Fruit fly (Drosophila melanogaster) whole organism, embryonic: ENCODE data around the gene CG4291.

ENCODE experiments used
- Bdp1 ChIP-seq: fragments of 200-800 bp; sonication (Bioruptor generic); optimal IDR thresholded peaks from 3 replicates; lab custom pipeline; 2016; ENCODE audit warnings: missing biosample characterization, missing genetic modification characterization
- Bteb2 ChIP-seq: fragments of 200-800 bp; sonication (Bioruptor generic); optimal IDR thresholded peaks from 2 replicates; lab custom pipeline; 2016; ENCODE audit warnings: missing biosample characterization, missing genetic modification characterization
- CG11560 ChIP-seq: fragments of 200-800 bp; sonication (Bioruptor generic); IDR thresholded peaks from 3 replicates; pipeline ENCODE4 v1.3.6; 2022; ENCODE audit warnings: missing biosample characterization, missing genetic modification characterization
- CG14667 ChIP-seq: fragments of 200-800 bp; sonication (Bioruptor generic); IDR thresholded peaks from 2 replicates; pipeline ENCODE4 v1.3.6; 2022; ENCODE audit warnings: missing biosample characterization, missing genetic modification characterization
- CG15011 ChIP-seq: fragments of 200-800 bp; sonication (Bioruptor generic); optimal IDR thresholded peaks from 3 replicates; lab custom pipeline; 2018; ENCODE audit warnings: missing biosample characterization, mild to moderate bottlenecking, missing genetic modification characterization
- CG15269 ChIP-seq: fragments of 200-800 bp; sonication (Bioruptor generic); optimal IDR thresholded peaks from 2 replicates; lab custom pipeline; 2018; ENCODE audit warnings: missing biosample characterization, mild to moderate bottlenecking, missing genetic modification characterization, moderate library complexity
- CG1832 ChIP-seq: fragments of 200-800 bp; sonication (Bioruptor generic); optimal IDR thresholded peaks from 2 replicates; lab custom pipeline; 2017; ENCODE audit warnings: missing biosample characterization, mild to moderate bottlenecking, missing genetic modification characterization, inconsistent platforms
- CG4360 ChIP-seq: fragments of 200-800 bp; sonication (Bioruptor generic); IDR thresholded peaks from 2 replicates; pipeline ENCODE4 v1.3.6; 2022; ENCODE audit warnings: missing biosample characterization, missing genetic modification characterization
- CG6791 ChIP-seq: fragments of 200-800 bp; sonication (Bioruptor generic); IDR thresholded peaks from 3 replicates; pipeline ENCODE4 v1.3.6; 2022; ENCODE audit warnings: missing biosample characterization, missing genetic modification characterization; ENCODE audit not compliant: partially characterized antibody
- CG6813 ChIP-seq: fragments of 200-800 bp; sonication (Bioruptor generic); optimal IDR thresholded peaks from 2 replicates; lab custom pipeline; 2017; ENCODE audit warnings: missing biosample characterization, missing genetic modification characterization, mild to moderate bottlenecking, moderate library complexity, missing genetic modification reagents
- D ChIP-seq, 2 experiments: fragments of 200-800 bp in 1 of 2; fragments of >200 bp in 1 of 2; sonication (Bioruptor generic) in 1 of 2; optimal IDR thresholded peaks; 2 replicates in 1 of 2; 3 replicates in 1 of 2; lab custom pipeline; 2017; ENCODE audit warnings: mild to moderate bottlenecking in 1 of 2, missing biosample characterization in 1 of 2, missing genetic modification characterization in 1 of 2, missing genetic modification reagents in 1 of 2
- Dp ChIP-seq: fragments of 200-800 bp; sonication (Bioruptor generic); optimal IDR thresholded peaks from 2 replicates; lab custom pipeline; 2018; ENCODE audit warnings: missing biosample characterization, mild to moderate bottlenecking, missing genetic modification characterization, moderate library complexity
- Ets65A ChIP-seq: fragments of 200-800 bp; sonication (Bioruptor generic); peaks from one replicate; lab custom pipeline; 2016; ENCODE audit warnings: missing biosample characterization, missing genetic modification characterization
- Fer1 ChIP-seq: fragments of 200-800 bp; sonication (Bioruptor generic); optimal IDR thresholded peaks from 2 replicates; lab custom pipeline; 2017; ENCODE audit warnings: missing biosample characterization, mild to moderate bottlenecking, missing genetic modification characterization
- Fer2 ChIP-seq: fragments of 200-800 bp; sonication (Bioruptor generic); optimal IDR thresholded peaks from 2 replicates; lab custom pipeline; 2018; ENCODE audit warnings: missing biosample characterization, mild to moderate bottlenecking, missing genetic modification characterization, moderate library complexity
- Hey ChIP-seq: fragments of 200-800 bp; sonication (Bioruptor generic); optimal IDR thresholded peaks from 3 replicates; lab custom pipeline; 2018; ENCODE audit warnings: missing biosample characterization, mild to moderate bottlenecking, missing genetic modification characterization
- Hr51 ChIP-seq, 2 experiments: fragments of 200-800 bp; sonication (Bioruptor generic); optimal IDR thresholded peaks; 2 replicates in 1 of 2; 3 replicates in 1 of 2; lab custom pipeline; 2016 to 2018; ENCODE audit warnings: missing biosample characterization in 2 of 2, missing genetic modification characterization in 2 of 2, mild to moderate bottlenecking in 1 of 2, moderate library complexity in 1 of 2
- Lhr ChIP-seq: fragments of 200-800 bp; sonication (Bioruptor generic); optimal IDR thresholded peaks from 3 replicates; lab custom pipeline; 2017; ENCODE audit warnings: mild to moderate bottlenecking, missing biosample characterization, missing genetic modification reagents, missing genetic modification characterization
- Pdp1 ChIP-seq, 2 experiments: fragments of 200-800 bp; sonication (Bioruptor generic); optimal IDR thresholded peaks; 3 replicates each; lab custom pipeline; 2016; ENCODE audit warnings: missing biosample characterization in 2 of 2, missing genetic modification characterization in 2 of 2, mild to moderate bottlenecking in 1 of 2, moderate library complexity in 1 of 2
- Side ChIP-seq: fragments of 200-800 bp; sonication (Bioruptor generic); optimal IDR thresholded peaks from 2 replicates; lab custom pipeline; 2016; ENCODE audit warnings: missing biosample characterization, missing genetic modification characterization
- YL-1 ChIP-seq: fragments of 200-800 bp; sonication (Bioruptor generic); optimal IDR thresholded peaks from 3 replicates; lab custom pipeline; 2017; ENCODE audit warnings: missing biosample characterization, mild to moderate bottlenecking, missing genetic modification characterization
- amos ChIP-seq: fragments of 200-800 bp; sonication (Bioruptor generic); IDR thresholded peaks from 2 replicates; pipeline ENCODE4 v1.3.6; 2022; ENCODE audit warnings: missing biosample characterization, missing genetic modification characterization; ENCODE audit not compliant: partially characterized antibody
- bigmax ChIP-seq: fragments of 200-800 bp; sonication (Bioruptor generic); optimal IDR thresholded peaks from 2 replicates; lab custom pipeline; 2018; ENCODE audit warnings: missing biosample characterization, mild to moderate bottlenecking, missing genetic modification characterization
- cas ChIP-seq: fragments of 200-800 bp; sonication (Bioruptor generic); IDR thresholded peaks from 2 replicates; pipeline ENCODE4 v1.3.6; 2022; ENCODE audit warnings: missing biosample characterization, missing genetic modification characterization
- caup ChIP-seq: fragments of 200-800 bp; sonication (Bioruptor generic); optimal IDR thresholded peaks from 3 replicates; lab custom pipeline; 2017; ENCODE audit warnings: missing biosample characterization, mild to moderate bottlenecking, missing genetic modification characterization, moderate library complexity; ENCODE audit not compliant: severe bottlenecking
- fd102C ChIP-seq: fragments of 200-800 bp; sonication (Bioruptor generic); optimal IDR thresholded peaks from 2 replicates; lab custom pipeline; 2018; ENCODE audit warnings: missing biosample characterization, mild to moderate bottlenecking, missing genetic modification characterization, moderate library complexity
- hth ChIP-seq: fragments of >200 bp; optimal IDR thresholded peaks from 2 replicates; lab custom pipeline; 2017; ENCODE audit warnings: inconsistent platforms
- luna ChIP-seq: fragments of 200-800 bp; sonication (Bioruptor generic); optimal IDR thresholded peaks from 2 replicates; lab custom pipeline; 2016; ENCODE audit warnings: missing biosample characterization, missing genetic modification characterization
- nerfin-1 ChIP-seq: fragments of 200-800 bp; sonication (Bioruptor generic); optimal IDR thresholded peaks from 3 replicates; lab custom pipeline; 2019; ENCODE audit warnings: missing biosample characterization, mild to moderate bottlenecking, missing genetic modification characterization, moderate library complexity
- org-1 ChIP-seq: fragments of 200-800 bp; sonication (Bioruptor generic); optimal IDR thresholded peaks from 2 replicates; lab custom pipeline; 2017; ENCODE audit warnings: missing biosample characterization, missing genetic modification characterization
- otp ChIP-seq: fragments of 200-800 bp; sonication (Bioruptor generic); IDR thresholded peaks from 3 replicates; pipeline ENCODE4, ENCODE4 v1.3.6; 2022; ENCODE audit warnings: missing biosample characterization, missing genetic modification characterization
- sisA ChIP-seq: fragments of 200-800 bp; sonication (Bioruptor generic); IDR thresholded peaks from 2 replicates; pipeline ENCODE4 v1.3.6; 2022; ENCODE audit warnings: missing biosample characterization, missing genetic modification characterization
- slbo ChIP-seq: fragments of 200-800 bp; sonication (Bioruptor generic); IDR thresholded peaks from 2 replicates; pipeline ENCODE4 v1.3.6; 2022; ENCODE audit warnings: missing biosample characterization, missing genetic modification characterization
- wdn ChIP-seq: fragments of 200-800 bp; sonication (Bioruptor generic); IDR thresholded peaks from 2 replicates; pipeline ENCODE4 v1.3.6; 2022; ENCODE audit warnings: missing biosample characterization, missing genetic modification characterization
- wek ChIP-seq: fragments of 200-800 bp; sonication (Bioruptor generic); optimal IDR thresholded peaks from 3 replicates; lab custom pipeline; 2018; ENCODE audit warnings: missing biosample characterization, mild to moderate bottlenecking, missing genetic modification characterization, moderate library complexity
- zen ChIP-seq: fragments of 200-800 bp; sonication (Bioruptor generic); optimal IDR thresholded peaks from 3 replicates; lab custom pipeline; 2018; ENCODE audit warnings: missing biosample characterization, mild to moderate bottlenecking, missing genetic modification characterization, moderate library complexity

CG4291 gene

dm6 chr2L:845341-846004, 7.1 kb downstream of the CG4291 start (continued):
- TF ChIP-seq Lhr (GFP tag; lab: Kevin White, UChicago): peak; percentile 7
- peak; percentile 94 for TF ChIP-seq slbo (GFP tag; lab: Robert Waterston, UW)
- TF ChIP-seq nerfin-1 (tag; lab: Kevin White, UChicago): peak; percentile 71
- peak; percentile 82 for TF ChIP-seq caup (GFP tag; lab: Kevin White, UChicago)
- peak; percentile 81 for TF ChIP-seq org-1 (GFP tag; lab: Kevin White, UChicago)
- peak; percentile 28 for TF ChIP-seq zen (tag; lab: Kevin White, UChicago)
- peak; percentile 90 for TF ChIP-seq Fer1
- peak; percentile 62 for TF ChIP-seq YL-1
- peak; percentile 82 for TF ChIP-seq CG6813 (GFP tag; lab: Kevin White, UChicago)
- no peak for TF ChIP-seq CG1832 (GFP tag; lab: Kevin White, UChicago)
- peak; percentile 65 for TF ChIP-seq Hey (tag; lab: Kevin White, UChicago)
- no peak for TF ChIP-seq fd102C (GFP tag; lab: Kevin White, UChicago)
- TF ChIP-seq D (optimal IDR thresholded peaks at IDR 0.05; lab: Kevin White, UChicago): no peak
- TF ChIP-seq D (GFP tag; optimal IDR thresholded peaks at IDR 0.05; lab: Kevin White, UChicago): peak; percentile 82
- TF ChIP-seq Bteb2 (GFP tag; lab: Kevin White, UChicago): peak; percentile 85
- peak; percentile 60 for TF ChIP-seq Bdp1 (GFP tag; lab: Kevin White, UChicago)
- peak; percentile 79 for TF ChIP-seq cas
- TF ChIP-seq CG15269 (tag; lab: Kevin White, UChicago): peak; percentile 90
- no peak for TF ChIP-seq hth
- TF ChIP-seq wdn: peak; percentile 81
- TF ChIP-seq Dp (GFP tag; lab: Kevin White, UChicago): no peak
- peak; percentile 63 for TF ChIP-seq CG4360 (GFP tag; lab: Robert Waterston, UW)
- TF ChIP-seq CG6791 (GFP tag; lab: Robert Waterston, UW): no peak
- no peak for TF ChIP-seq bigmax (GFP tag; lab: Kevin White, UChicago)
- TF ChIP-seq Hr51 (GFP tag; optimal IDR thresholded peaks at IDR 0.05; lab: Kevin White, UChicago): peak; percentile 79 to 90
- peak; percentile 88 for TF ChIP-seq Side (GFP tag; lab: Kevin White, UChicago)
- TF ChIP-seq Ets65A: peak; percentile 98
- peak; percentile 78 for TF ChIP-seq wek (GFP tag; lab: Kevin White, UChicago)
- TF ChIP-seq amos (GFP tag; lab: Robert Waterston, UW): no peak
- TF ChIP-seq otp (GFP tag; lab: Robert Waterston, UW): peak; percentile 85
- TF ChIP-seq Pdp1 (GFP tag; optimal IDR thresholded peaks at IDR 0.05; lab: Kevin White, UChicago): peak; percentile 79 to 87
- peak; percentile 26 for TF ChIP-seq luna (GFP tag; lab: Kevin White, UChicago)
- TF ChIP-seq CG14667: peak; percentile 88
- TF ChIP-seq sisA (GFP tag; lab: Robert Waterston, UW): peak; percentile 89
- peak; percentile 59 for TF ChIP-seq CG15011 (GFP tag; lab: Kevin White, UChicago)
- peak; percentile 65 for TF ChIP-seq Fer2 (tag; lab: Kevin White, UChicago)
- peak; percentile 78 for TF ChIP-seq CG11560 (tag; lab: Robert Waterston, UW)
